Worm (Caenorhabditis elegans) whole organism, dauer: ENCODE measurements around the gene gbf-1.
"Not testable (repeated sequence)": the region's sequence is repeated elsewhere in the genome, so short reads cannot be mapped to it uniquely, and the experiment has no call there.

Experiments
- unc-62 ChIP-seq: sonication (generic microtip); optimal IDR thresholded peaks from 2 replicates; lab custom pipeline; 2017; ENCODE audit warnings: missing biosample characterization, missing genetic modification reagents, missing genetic modification characterization

gbf-1 gene

DNA sequence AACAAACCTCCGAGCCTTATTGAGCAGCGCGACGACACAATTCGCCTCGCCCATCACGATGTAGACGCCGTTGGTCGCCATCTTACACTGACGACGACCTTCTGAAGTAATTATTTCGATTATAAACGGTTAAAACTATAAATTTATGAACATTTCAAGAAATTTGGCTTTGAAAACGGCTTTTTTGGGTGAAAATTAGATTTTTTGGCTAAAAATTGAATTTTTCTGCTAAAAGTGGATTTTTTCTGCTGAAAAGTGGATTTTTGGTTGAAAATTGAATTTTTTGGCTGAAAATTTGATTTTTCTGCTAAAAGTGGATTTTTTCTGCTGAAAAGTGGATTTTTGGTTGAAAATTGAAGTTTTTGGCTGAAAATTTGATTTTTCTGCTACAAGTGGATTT, at the start of gene gbf-1:
Gene gbf-1 (minus strand): TSS at position 101 of the 400 bp plus-strand sequence.
- TF ChIP-seq unc-62, result not testable (repeated sequence)

ce11 chrIII:11823260-11823659, 49.8 kb upstream of the gbf-1 start, which contains the start of gene C18D11.3:
Gene C18D11.3 (plus strand): TSS chrIII:11823448.
- TF ChIP-seq unc-62, result no peak

- TF ChIP-seq unc-62, result no peak
Observed at ce11 chrIII:11822407-11822806, 48.9 kb upstream of the gbf-1 start, which contains the start of gene maa-1. Gene maa-1 (minus strand): TSS chrIII:11822526.

ce11 chrIII:11817865-11818264, 44.4 kb upstream of the gbf-1 start:
- no peak for TF ChIP-seq unc-62

ce11 chrIII:11816523-11817003, 43.1 kb upstream of the gbf-1 start, which contains the start of gene C18D11.1:
Gene C18D11.1 (plus strand): TSS chrIII:11816573.
- TF ChIP-seq unc-62, result no peak

ce11 chrIII:11814653-11815052, 41.2 kb upstream of the gbf-1 start:
- TF ChIP-seq unc-62, result no peak

DNA sequence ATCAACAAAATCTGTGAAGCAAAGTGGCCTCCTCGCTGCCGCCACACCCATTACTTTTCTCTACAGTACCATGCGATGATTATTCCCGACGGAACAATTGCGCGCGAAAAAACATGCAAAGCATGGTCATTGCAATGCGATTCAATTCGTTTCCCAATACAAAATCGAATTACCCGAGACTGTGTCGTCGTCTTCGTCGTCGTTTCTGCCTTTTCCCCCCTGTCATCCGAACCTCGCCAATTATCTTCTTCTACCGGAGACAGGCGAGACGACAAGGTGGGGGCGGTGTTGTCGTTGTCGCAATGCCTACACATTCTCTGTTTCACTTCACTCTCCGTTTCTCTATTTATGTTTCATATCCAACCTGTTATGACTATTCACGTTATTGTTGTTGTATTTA, 38.4 kb upstream of the gbf-1 start:
- no peak for TF ChIP-seq unc-62

DNA sequence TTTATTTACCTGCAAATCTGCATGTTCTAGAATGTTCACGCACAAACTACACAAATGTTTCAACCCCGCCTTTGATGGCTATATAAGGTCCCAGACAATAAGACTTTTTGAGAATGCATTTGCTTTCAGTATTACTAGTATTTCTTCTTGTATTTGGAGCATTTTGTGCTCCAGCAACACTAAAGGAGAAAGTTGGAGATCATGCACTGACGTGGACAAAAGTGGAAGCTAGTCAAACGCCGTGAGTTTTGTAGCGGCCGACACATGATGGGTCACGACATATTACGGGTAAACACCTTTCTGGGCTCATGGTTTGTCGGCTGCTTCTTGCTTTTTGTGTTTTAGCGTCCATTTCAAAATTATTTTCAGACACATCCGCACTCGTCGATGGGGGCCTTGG, 37.0 kb upstream of the gbf-1 start, which contains the start of gene C18D11.6:
Gene C18D11.6 (plus strand): TSS at position 110 of the 400 bp plus-strand sequence.
- no peak for TF ChIP-seq unc-62

- TF ChIP-seq unc-62, result no peak
Observed at ce11 chrIII:11808818-11809217, 35.3 kb upstream of the gbf-1 start, which contains the start of gene C18D11.9. Gene C18D11.9 (plus strand): TSS chrIII:11809118.

DNA sequence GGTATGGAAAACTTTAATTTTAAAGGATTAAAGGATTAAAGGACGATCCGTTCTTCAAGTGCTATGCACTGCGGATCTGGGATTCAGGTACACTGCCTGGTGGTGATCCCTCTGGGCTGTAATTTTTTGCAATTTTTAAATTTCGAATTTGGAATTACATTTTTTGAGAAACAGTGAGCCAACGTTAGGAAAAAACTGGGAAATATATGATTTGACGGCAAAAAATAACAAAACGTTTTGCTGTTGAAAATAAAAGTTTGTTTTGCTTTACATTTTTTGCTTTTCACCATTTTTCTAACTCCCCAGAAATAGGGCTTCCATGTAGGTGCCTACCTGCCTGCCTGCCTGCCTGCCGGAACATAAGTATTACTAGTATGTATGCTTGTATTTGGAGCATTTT, 33.9 kb upstream of the gbf-1 start, which contains the start of gene C18D11.10:
Gene C18D11.10 (plus strand): TSS at position 301 of the 400 bp plus-strand sequence.
- TF ChIP-seq unc-62, result no peak

DNA sequence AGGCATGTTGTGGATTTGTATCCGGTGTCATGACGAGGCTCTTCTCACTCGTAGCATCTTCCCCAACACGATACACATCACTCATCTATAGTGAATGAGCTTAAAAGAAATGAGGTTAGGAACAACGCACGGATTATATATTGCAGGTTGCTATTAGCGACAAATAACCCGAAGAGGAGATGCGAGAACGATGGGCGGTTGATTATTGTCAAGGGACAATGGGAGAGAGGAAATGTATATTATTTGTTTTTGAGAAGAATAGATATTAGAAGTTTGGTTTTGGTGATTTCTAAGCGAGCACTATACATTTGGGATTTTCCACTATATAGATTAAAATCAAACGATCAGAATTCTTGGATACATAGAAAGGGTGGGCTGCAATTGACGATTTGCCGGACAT, 33.2 kb upstream of the gbf-1 start, which contains the start of gene C18D11.7:
Gene C18D11.7 (minus strand): TSS at position 101 of the 400 bp plus-strand sequence.
- no peak for TF ChIP-seq unc-62

ce11 chrIII:11795448-11795847, 22.0 kb upstream of the gbf-1 start, which contains the start of gene twk-39:
Gene twk-39 (plus strand): TSS chrIII:11795748.
- TF ChIP-seq unc-62, result no peak

ce11 chrIII:11794389-11794788, 20.9 kb upstream of the gbf-1 start:
- no peak for TF ChIP-seq unc-62

DNA sequence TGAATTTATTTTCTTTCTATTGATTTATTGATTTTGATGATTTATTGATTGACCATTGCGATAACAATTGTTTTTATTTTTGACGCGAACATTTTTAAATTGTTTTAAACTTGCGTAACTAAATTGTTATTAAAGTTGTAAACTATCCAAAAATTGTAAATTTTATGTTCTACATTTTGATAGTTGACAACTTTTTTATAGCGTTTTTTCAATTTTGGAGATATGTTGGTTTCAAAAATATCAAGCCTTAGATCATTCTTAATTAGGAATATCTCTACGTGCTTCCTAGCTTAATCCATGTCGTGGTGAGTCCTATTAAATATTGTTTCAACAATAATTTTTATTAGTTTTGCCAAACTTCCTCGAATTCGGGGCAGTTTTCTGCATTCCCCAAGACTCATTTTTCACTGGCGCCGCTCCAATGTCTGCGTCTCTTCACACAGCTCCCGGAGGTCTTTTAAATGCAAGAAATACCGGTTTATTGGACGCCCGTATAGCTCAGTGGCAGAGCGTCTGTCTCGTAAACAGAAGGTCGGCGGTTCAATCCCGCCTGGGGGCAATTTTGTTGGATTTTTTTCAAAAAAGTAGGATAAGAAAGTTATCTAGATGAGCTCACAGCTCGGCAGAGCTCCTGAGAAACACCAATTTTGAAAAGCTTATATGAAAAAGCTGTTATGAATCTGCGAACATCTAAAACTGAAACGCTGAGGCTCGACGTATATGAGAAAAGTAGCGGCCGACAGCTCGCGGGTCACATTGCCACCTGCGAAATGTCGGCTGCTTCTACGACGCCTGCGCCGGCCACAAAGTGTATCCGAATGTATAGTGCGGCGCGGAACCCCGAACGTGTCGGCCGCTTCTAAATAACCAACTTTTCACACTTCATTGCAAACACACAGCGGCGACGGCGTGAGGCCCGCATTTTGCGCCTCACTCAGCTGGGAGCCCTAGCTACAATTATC, 19.1 kb upstream of the gbf-1 start, which contains the start of gene C24H11.2:
Gene C24H11.2 (minus strand): TSS at position 51 of the 962 bp plus-strand sequence.
- not testable (repeated sequence) for TF ChIP-seq unc-62

DNA sequence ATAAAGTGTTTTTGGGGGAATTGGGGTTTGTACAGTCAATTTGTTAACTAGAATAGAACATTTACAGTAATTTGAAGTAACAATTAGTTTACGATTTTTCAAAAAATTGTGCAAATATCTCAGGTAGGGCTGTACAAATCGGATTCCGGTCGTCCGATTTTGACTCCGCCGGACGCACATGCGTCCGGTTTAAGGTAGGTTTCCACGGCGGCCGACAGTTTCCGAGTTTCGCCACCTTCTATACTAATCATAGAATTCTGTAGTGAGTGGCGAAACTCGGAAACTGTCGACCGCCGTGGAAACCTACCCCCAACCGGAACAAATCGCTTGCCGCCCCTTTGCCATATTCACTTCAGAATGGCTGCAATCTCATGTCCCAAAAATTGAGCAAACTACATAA, 16.0 kb upstream of the gbf-1 start:
- no peak for TF ChIP-seq unc-62

DNA sequence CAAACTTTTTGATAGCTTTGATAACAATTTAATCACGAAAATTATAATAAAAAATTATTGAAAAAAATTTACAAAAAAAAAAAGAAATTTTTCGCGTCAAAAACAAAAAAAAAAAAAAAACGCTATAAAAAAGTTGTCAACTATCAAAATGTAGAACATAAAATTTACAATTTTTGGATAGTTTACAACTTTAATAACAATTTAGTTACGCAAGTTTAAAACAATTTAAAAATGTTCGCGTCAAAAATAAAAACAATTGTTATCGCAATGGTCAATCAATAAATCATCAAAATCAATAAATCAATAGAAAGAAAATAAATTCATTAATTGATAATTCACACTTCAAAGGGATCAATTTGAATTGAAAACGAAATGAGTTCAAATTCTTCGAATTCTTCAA, 13.9 kb upstream of the gbf-1 start, which contains the start of gene C24H11.1:
Gene C24H11.1 (plus strand): TSS at position 301 of the 400 bp plus-strand sequence.
- not testable (repeated sequence) for TF ChIP-seq unc-62

DNA sequence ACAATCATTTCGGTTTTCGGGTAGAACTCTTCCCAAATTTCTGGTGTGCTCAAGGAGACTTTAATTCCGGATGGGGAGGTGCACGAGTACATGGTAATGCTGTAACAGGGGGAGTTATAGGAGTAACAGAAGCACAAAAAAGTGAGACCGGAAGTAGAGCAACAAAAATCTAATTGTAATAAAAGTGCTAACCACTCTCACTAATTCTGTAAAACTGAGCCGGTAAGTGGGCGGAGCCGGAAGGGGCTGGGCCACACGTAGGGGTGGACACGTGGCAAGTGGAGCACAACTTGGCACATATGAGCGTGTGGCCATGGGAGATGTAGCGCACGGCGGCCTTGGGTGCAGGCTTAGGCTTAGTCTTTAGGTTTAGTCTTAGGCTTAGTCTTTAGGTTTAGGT, 12.5 kb upstream of the gbf-1 start, which contains the start of gene tbx-38:
Gene tbx-38 (minus strand): TSS at position 101 of the 400 bp plus-strand sequence.
- no peak for TF ChIP-seq unc-62
